Fruit fly (Drosophila melanogaster) whole organism, pupa: ENCODE results near the gene Cyp4g15.

Experiments used
- CG10348 ChIP-seq: fragments of 200-800 bp; sonication (Bioruptor generic); IDR thresholded peaks from 2 replicates; pipeline ENCODE4 v1.3.6; 2022; ENCODE audit warnings: missing biosample characterization, missing genetic modification characterization
- CG14655 ChIP-seq: fragments of 200-800 bp; sonication (Bioruptor generic); optimal IDR thresholded peaks from 3 replicates; lab custom pipeline; 2017; ENCODE audit warnings: mild to moderate bottlenecking, missing biosample characterization, missing genetic modification reagents, missing genetic modification characterization
- CG17806 ChIP-seq: fragments of 200-800 bp; sonication (Bioruptor generic); optimal IDR thresholded peaks from 2 replicates; lab custom pipeline; 2018; ENCODE audit warnings: missing biosample characterization, mild to moderate bottlenecking, missing genetic modification characterization, moderate library complexity
- CG4496 ChIP-seq: fragments of 200-800 bp; sonication (Bioruptor generic); IDR thresholded peaks from 3 replicates; pipeline ENCODE4 v1.3.6; 2022; ENCODE audit warnings: missing biosample characterization, missing genetic modification characterization
- fd96Ca ChIP-seq: fragments of 200-800 bp; sonication (Bioruptor generic); IDR thresholded peaks from 3 replicates; pipeline ENCODE4 v1.3.6; 2022; ENCODE audit warnings: missing biosample characterization, missing genetic modification characterization

dm6 chrX:11441829-11442634 lies 34.8 kb upstream of the Cyp4g15 start, which contains the start of gene Sk1:
- TF ChIP-seq CG14655 (no peak), fd96Ca (no peak), CG4496 (0 out of 3 replicates have a peak, but pooled peaks have one; percentile 12), CG17806 (tag; lab: Kevin White, UChicago) (no peak), CG10348 (GFP tag; lab: Robert Waterston, UW) (no peak)
